Fruit fly (Drosophila melanogaster): ENCODE results near the gene cpb.

DNA sequence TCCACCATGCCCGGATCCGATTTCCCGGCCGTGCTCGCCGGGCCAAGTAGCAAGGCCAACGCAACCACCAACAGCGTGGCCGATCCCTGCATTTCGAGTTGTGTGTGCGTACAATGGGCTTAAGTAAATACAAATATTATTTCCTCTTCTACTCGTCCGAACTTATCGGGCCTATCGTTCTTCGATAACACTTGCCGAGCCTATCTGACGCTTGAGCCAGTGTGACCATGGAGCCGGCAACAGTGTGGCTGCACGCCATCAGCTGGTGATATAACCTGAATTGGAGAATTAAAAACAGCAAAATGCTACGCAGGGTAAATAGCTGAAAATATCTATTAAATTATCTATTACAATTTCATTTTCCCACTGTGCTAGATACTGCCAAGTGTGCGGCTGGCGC is 5.5 kb downstream of the cpb start, which contains the start of the genes CG17660 and mRpL48:
- TF ChIP-seq Mnt (GFP tag; optimal IDR thresholded peaks at IDR 0.05), result peak; percentile 62
- TF ChIP-seq kay (GFP tag; ENCODE audit: borderline replicate concordance), result no peak
- TF ChIP-seq CG33017 (tag; optimal IDR thresholded peaks at IDR 0.05), result no peak
- no peak for TF ChIP-seq CG12768 (GFP tag; optimal IDR thresholded peaks at IDR 0.05)
- TF ChIP-seq ovo (GFP tag; optimal IDR thresholded peaks at IDR 0.05), result peak; percentile 40
- TF ChIP-seq Hr96 (GFP tag; optimal IDR thresholded peaks at IDR 0.05), result no peak
